Worm (Caenorhabditis elegans) whole organism, L2 larva: ENCODE data around the gene rab-6.1.

ENCODE experiments used
- R02D3.7 ChIP-seq: fragments of 150-350 bp; optimal IDR thresholded peaks from 2 replicates; lab custom pipeline; 2014; ENCODE audit warnings: missing biosample characterization, missing genetic modification characterization
- aly-2 ChIP-seq: fragments of 150-350 bp; optimal IDR thresholded peaks from 2 replicates; lab custom pipeline; 2014; ENCODE audit warnings: missing biosample characterization, missing genetic modification characterization
- ama-1 ChIP-seq: fragments of 150-350 bp; optimal IDR thresholded peaks from 2 replicates; lab custom pipeline; 2018; ENCODE audit warnings: inconsistent platforms
- ceh-82 ChIP-seq: fragments of 150-350 bp; optimal IDR thresholded peaks from 2 replicates; lab custom pipeline; 2014; ENCODE audit warnings: missing biosample characterization, missing genetic modification characterization
- elt-3 ChIP-seq: sonication (generic microtip); optimal IDR thresholded peaks from 2 replicates; lab custom pipeline; 2017; ENCODE audit warnings: missing biosample characterization, missing genetic modification characterization
- fos-1 ChIP-seq: fragments of 150-350 bp; optimal IDR thresholded peaks from 2 replicates; lab custom pipeline; 2014; ENCODE audit warnings: missing biosample characterization, missing genetic modification characterization
- lin-39 ChIP-seq: fragments of 150-350 bp; optimal IDR thresholded peaks from 2 replicates; lab custom pipeline; 2014; ENCODE audit warnings: missing biosample characterization, missing genetic modification reagents, missing genetic modification characterization
- mdl-1 ChIP-seq, 2 experiments: fragments of 150-350 bp in 1 of 2; sonication (generic microtip) in 1 of 2; optimal IDR thresholded peaks; 2 replicates each; lab custom pipeline; 2017; ENCODE audit warnings: missing biosample characterization in 2 of 2, missing genetic modification characterization in 2 of 2
- nhr-25 ChIP-seq: fragments of 150-350 bp; sonication (generic microtip); optimal IDR thresholded peaks from 3 replicates; lab custom pipeline; 2014; ENCODE audit warnings: missing biosample characterization, missing genetic modification characterization
- sma-3 ChIP-seq: sonication (generic microtip); optimal IDR thresholded peaks from 2 replicates; lab custom pipeline; 2016; ENCODE audit warnings: missing genetic modification reagents, missing genetic modification characterization, missing compliant biosample characterization
- snpc-4 ChIP-seq: fragments of 150-350 bp; optimal IDR thresholded peaks from 2 replicates; lab custom pipeline; 2014; ENCODE audit warnings: missing biosample characterization, missing genetic modification characterization
- unc-62 ChIP-seq: fragments of 150-350 bp; optimal IDR thresholded peaks from 2 replicates; lab custom pipeline; 2014; ENCODE audit warnings: missing biosample characterization, missing genetic modification reagents, missing genetic modification characterization
- ztf-1 ChIP-seq: fragments of 200-800 bp; sonication (Bioruptor generic); conservative IDR thresholded peaks from 2 replicates; pipeline ENCODE4 v1.3.6; 2022; ENCODE audit warnings: missing genetic modification characterization, missing compliant biosample characterization

DNA sequence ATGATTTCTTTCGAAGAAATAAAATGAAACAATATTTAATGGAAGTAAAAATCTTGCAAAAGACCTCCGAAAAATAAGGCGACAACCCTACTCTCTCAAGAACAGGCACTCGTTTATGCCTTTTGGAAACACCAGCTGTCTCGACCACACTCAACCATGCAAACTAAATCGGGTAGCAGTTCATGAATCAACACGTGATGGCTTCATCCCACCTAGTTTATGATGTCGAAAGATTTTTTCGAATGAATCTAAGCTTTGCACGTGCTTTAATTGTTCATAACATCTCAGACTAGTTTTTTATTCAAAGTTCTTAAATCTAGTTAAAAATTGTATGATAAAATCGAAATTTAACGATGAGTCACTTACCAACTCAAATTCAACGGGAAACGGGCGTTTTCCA lies 47.5 kb upstream of the rab-6.1 start:
- no peak for TF ChIP-seq aly-2 (tag; lab: Kevin White, UChicago)
- peak; percentile 77 for TF ChIP-seq ama-1
- peak; percentile 7 for TF ChIP-seq nhr-25 (tag; lab: Kevin White, UChicago)
- no peak for TF ChIP-seq fos-1 (tag; lab: Kevin White, UChicago)
- no peak for TF ChIP-seq ztf-1
- no peak for TF ChIP-seq mdl-1 (tag; optimal IDR thresholded peaks at IDR 0.05; lab: Kevin White, UChicago)
- TF ChIP-seq snpc-4 (tag; lab: Kevin White, UChicago), result no peak
- TF ChIP-seq R02D3.7 (tag; lab: Kevin White, UChicago), result no peak
- no peak for TF ChIP-seq elt-3 (tag; lab: Kevin White, UChicago)
- no peak for TF ChIP-seq unc-62 (GFP tag; lab: Kevin White, UChicago)
- TF ChIP-seq ceh-82, result no peak
- TF ChIP-seq lin-39, result no peak
- no peak for TF ChIP-seq sma-3 (GFP tag; lab: Kevin White, UChicago)
